Worm (Caenorhabditis elegans): Measurements from ENCODE around the gene aptf-2.

Gene aptf-2

ce11 chrIV:13398728-13399127 is 17.1 kb downstream of the aptf-2 start, which contains the start of gene Y62E10A.13:
Gene Y62E10A.13, minus strand, starts transcription at chrIV:13399053.
- TF ChIP-seq pros-1 (tag; optimal IDR thresholded peaks at IDR 0.05) (no peak), hlh-13 (GFP tag; optimal IDR thresholded peaks at IDR 0.05) (no peak), rnt-1 (tag; optimal IDR thresholded peaks at IDR 0.05) (no peak), pax-1 (tag; optimal IDR thresholded peaks at IDR 0.05) (no peak), hlh-8 (tag; optimal IDR thresholded peaks at IDR 0.05) (no peak), ceh-19 (GFP tag; optimal IDR thresholded peaks at IDR 0.05) (no peak), unc-3 (GFP tag; conservative IDR thresholded peaks at IDR 0.05) (no peak), unc-3 (tag; optimal IDR thresholded peaks at IDR 0.05) (no peak), unc-42 (tag; optimal IDR thresholded peaks at IDR 0.05) (no peak), odd-2 (tag; optimal IDR thresholded peaks at IDR 0.05) (no peak), fax-1 (tag; optimal IDR thresholded peaks at IDR 0.05) (no peak), ceh-2 (tag; optimal IDR thresholded peaks at IDR 0.05) (no peak), ceh-6 (GFP tag; optimal IDR thresholded peaks at IDR 0.05) (no peak)

DNA sequence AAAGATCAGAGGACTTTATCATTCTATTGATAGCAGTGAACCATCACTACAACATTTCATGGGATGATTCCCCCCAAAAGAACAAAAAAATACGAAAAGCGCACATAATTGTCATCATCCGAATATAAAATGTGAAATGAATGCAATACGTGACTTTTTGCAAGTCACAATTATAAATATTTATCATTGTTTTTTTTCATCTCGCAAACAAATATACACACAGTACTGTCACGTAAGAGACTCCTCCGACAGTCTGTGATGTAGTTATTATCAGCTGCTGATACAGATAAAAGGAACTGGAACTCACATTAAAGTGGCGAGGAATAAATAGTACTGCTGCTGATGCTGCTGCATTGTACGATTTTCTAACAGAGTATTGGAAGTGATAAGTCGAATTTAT is 19.5 kb downstream of the aptf-2 start:
- TF ChIP-seq ceh-24 (tag; optimal IDR thresholded peaks at IDR 0.05) (no peak), pag-3 (tag; optimal IDR thresholded peaks at IDR 0.05; ENCODE audit: borderline replicate concordance) (no peak), ceh-14 (tag; optimal IDR thresholded peaks at IDR 0.05) (no peak), elt-2 (tag; optimal IDR thresholded peaks at IDR 0.05) (peak; percentile 78)

DNA sequence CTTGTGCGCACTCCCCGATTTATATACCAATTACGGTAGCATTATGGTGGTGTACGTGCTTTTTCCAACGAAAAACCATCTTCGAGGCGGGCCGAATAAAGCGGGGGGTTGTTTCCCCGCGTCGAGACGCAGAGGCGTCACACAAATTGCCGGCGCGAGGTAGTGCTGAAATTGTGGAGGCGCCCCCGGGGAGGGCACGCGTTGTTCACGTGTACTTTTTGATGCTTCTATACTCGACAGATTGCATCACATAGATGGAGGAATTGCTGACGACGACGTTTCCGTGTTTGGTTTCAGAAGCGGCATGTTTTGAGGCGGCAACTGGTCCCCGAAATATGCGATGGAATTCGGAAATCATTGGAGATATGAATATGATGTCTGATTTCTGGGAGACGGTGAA is 20.6 kb downstream of the aptf-2 start:
- TF ChIP-seq hlh-8 (tag; optimal IDR thresholded peaks at IDR 0.05) (no peak), hlh-15 (tag; optimal IDR thresholded peaks at IDR 0.05) (no peak), gmeb-2 (tag; optimal IDR thresholded peaks at IDR 0.05) (no peak), hlh-30 (tag; optimal IDR thresholded peaks at IDR 0.05; ENCODE audit: insufficient read depth) (peak; percentile 37), ama-1 (optimal IDR thresholded peaks at IDR 0.05) (no peak), hlh-6 (tag; optimal IDR thresholded peaks at IDR 0.05) (no peak), tbx-7 (tag; optimal IDR thresholded peaks at IDR 0.05) (no peak), nhr-232 (tag; optimal IDR thresholded peaks at IDR 0.05) (no peak), ceh-48 (tag; optimal IDR thresholded peaks at IDR 0.05) (no peak), lin-11 (tag; optimal IDR thresholded peaks at IDR 0.05) (no peak), ceh-18 (tag; optimal IDR thresholded peaks at IDR 0.05) (peak; percentile 82), C08G9.2 (tag; optimal IDR thresholded peaks at IDR 0.05) (no peak), ceh-19 (GFP tag; optimal IDR thresholded peaks at IDR 0.05) (no peak), rnt-1 (tag; optimal IDR thresholded peaks at IDR 0.05) (peak; percentile 16), pax-1 (tag; optimal IDR thresholded peaks at IDR 0.05) (no peak), pha-4 (tag; optimal IDR thresholded peaks at IDR 0.05) (no peak), ceh-24 (tag; optimal IDR thresholded peaks at IDR 0.05) (no peak), fax-1 (tag; optimal IDR thresholded peaks at IDR 0.05) (peak; percentile 17), unc-55 (GFP tag; optimal IDR thresholded peaks at IDR 0.05) (peak; percentile 58), dmd-4 (tag; optimal IDR thresholded peaks at IDR 0.05; ENCODE audit: borderline replicate concordance) (no peak), ref-2 (tag; optimal IDR thresholded peaks at IDR 0.05) (peak; percentile 2), nhr-11 (tag; optimal IDR thresholded peaks at IDR 0.05) (no peak), sox-4 (tag; optimal IDR thresholded peaks at IDR 0.05) (no peak), pag-3 (tag; optimal IDR thresholded peaks at IDR 0.05; ENCODE audit: borderline replicate concordance) (no peak), unc-42 (tag; optimal IDR thresholded peaks at IDR 0.05) (peak; percentile 67), ceh-9 (tag; optimal IDR thresholded peaks at IDR 0.05) (peak; percentile 30), Y22D7AL.16 (tag; optimal IDR thresholded peaks at IDR 0.05) (no peak), ceh-31 (tag; optimal IDR thresholded peaks at IDR 0.05) (peak; percentile 54), ceh-45 (GFP tag; IDR thresholded peaks at IDR 0.05) (no peak), fkh-6 (tag; optimal IDR thresholded peaks at IDR 0.05) (no peak), unc-86 (tag; optimal IDR thresholded peaks at IDR 0.05) (no peak), nfya-1 (tag; optimal IDR thresholded peaks at IDR 0.05) (peak; percentile 45), pqm-1 (tag; optimal IDR thresholded peaks at IDR 0.05) (peak; percentile 63), ets-4 (tag; optimal IDR thresholded peaks at IDR 0.05) (no peak), pros-1 (tag; optimal IDR thresholded peaks at IDR 0.05) (peak; percentile 6), eyg-1 (tag; optimal IDR thresholded peaks at IDR 0.05) (no peak), pha-2 (tag; optimal IDR thresholded peaks at IDR 0.05) (no peak), dve-1 (tag; optimal IDR thresholded peaks at IDR 0.05) (peak; percentile 48), fkh-10 (GFP tag; optimal IDR thresholded peaks at IDR 0.05) (no peak), unc-3 (GFP tag; conservative IDR thresholded peaks at IDR 0.05) (no peak), unc-3 (tag; optimal IDR thresholded peaks at IDR 0.05) (no peak), ceh-6 (GFP tag; optimal IDR thresholded peaks at IDR 0.05) (no peak), elt-2 (tag; optimal IDR thresholded peaks at IDR 0.05) (no peak), syd-9 (tag; optimal IDR thresholded peaks at IDR 0.05) (no peak)
